Worm (Caenorhabditis elegans) whole organism, L3 larva: ENCODE results near the gene str-141.

Experiments used
- R02D3.7 ChIP-seq: fragments of 150-350 bp; optimal IDR thresholded peaks from 2 replicates; lab custom pipeline; 2014; ENCODE audit warnings: missing biosample characterization, missing genetic modification characterization
- ZK546.5 ChIP-seq: sonication (generic microtip); optimal IDR thresholded peaks from 2 replicates; lab custom pipeline; 2017; ENCODE audit warnings: missing biosample characterization, missing genetic modification characterization
- aly-2 ChIP-seq: fragments of 150-350 bp; optimal IDR thresholded peaks from 2 replicates; lab custom pipeline; 2014; ENCODE audit warnings: missing biosample characterization, missing genetic modification characterization
- ama-1 ChIP-seq: fragments of 150-350 bp; optimal IDR thresholded peaks from 2 replicates; lab custom pipeline; 2018
- ceh-16 ChIP-seq: sonication (generic microtip); optimal IDR thresholded peaks from 2 replicates; lab custom pipeline; 2017; ENCODE audit warnings: missing biosample characterization, missing genetic modification characterization
- ceh-28 ChIP-seq: fragments of 150-350 bp; optimal IDR thresholded peaks from 2 replicates; lab custom pipeline; 2014; ENCODE audit warnings: missing biosample characterization, missing genetic modification reagents, missing genetic modification characterization
- ceh-82 ChIP-seq: fragments of 150-350 bp; optimal IDR thresholded peaks from 2 replicates; lab custom pipeline; 2014; ENCODE audit warnings: missing biosample characterization, missing genetic modification characterization
- ceh-9 ChIP-seq: sonication (generic microtip); optimal IDR thresholded peaks from 2 replicates; lab custom pipeline; 2018; ENCODE audit warnings: missing biosample characterization, missing genetic modification characterization
- daf-12 ChIP-seq: fragments of 150-350 bp; optimal IDR thresholded peaks from 2 replicates; lab custom pipeline; 2014; ENCODE audit warnings: missing biosample characterization, missing genetic modification reagents, missing genetic modification characterization
- egl-27 ChIP-seq: sonication (generic microtip); optimal IDR thresholded peaks from 4 replicates; lab custom pipeline; 2017; ENCODE audit warnings: missing biosample characterization, missing genetic modification reagents, missing genetic modification characterization
- egl-5 ChIP-seq: fragments of 150-350 bp; optimal IDR thresholded peaks from 2 replicates; lab custom pipeline; 2017; ENCODE audit warnings: missing biosample characterization, missing genetic modification reagents, missing genetic modification characterization, inconsistent platforms
- elt-1 ChIP-seq: fragments of 150-350 bp; optimal IDR thresholded peaks from 2 replicates; lab custom pipeline; 2014; ENCODE audit warnings: missing biosample characterization, missing genetic modification characterization
- elt-2 ChIP-seq: sonication (generic microtip); optimal IDR thresholded peaks from 2 replicates; lab custom pipeline; 2016; ENCODE audit warnings: missing genetic modification reagents, mild to moderate bottlenecking, missing genetic modification characterization, missing compliant biosample characterization
- elt-3 ChIP-seq, 3 experiments: fragments of 150-350 bp in 1 of 3; sonication (generic microtip) in 2 of 3; optimal IDR thresholded peaks; 2 replicates in 2 of 3; 4 replicates in 1 of 3; lab custom pipeline; 2014 to 2017; ENCODE audit warnings: missing biosample characterization in 3 of 3, missing genetic modification characterization in 3 of 3
- eor-1 ChIP-seq, 2 experiments: fragments of 150-350 bp; optimal IDR thresholded peaks; 2 replicates each; lab custom pipeline; 2014 to 2018; ENCODE audit warnings: missing biosample characterization in 2 of 2, missing genetic modification characterization in 2 of 2
- fkh-2 ChIP-seq: fragments of 150-350 bp; optimal IDR thresholded peaks from 2 replicates; lab custom pipeline; 2014; ENCODE audit warnings: missing biosample characterization, missing genetic modification reagents, missing genetic modification characterization
- fos-1 ChIP-seq: fragments of 150-350 bp; optimal IDR thresholded peaks from 2 replicates; lab custom pipeline; 2014; ENCODE audit warnings: missing biosample characterization, missing genetic modification characterization
- jun-1 ChIP-seq: fragments of 150-350 bp; optimal IDR thresholded peaks from 2 replicates; lab custom pipeline; 2014; ENCODE audit warnings: missing biosample characterization, missing genetic modification reagents, missing genetic modification characterization
- lin-15B ChIP-seq: fragments of 150-350 bp; optimal IDR thresholded peaks from 2 replicates; lab custom pipeline; 2014; ENCODE audit warnings: missing biosample characterization, missing genetic modification characterization
- lin-39 ChIP-seq: fragments of 150-350 bp; optimal IDR thresholded peaks from 2 replicates; lab custom pipeline; 2018; ENCODE audit warnings: missing biosample characterization, missing genetic modification reagents, missing genetic modification characterization
- lsy-12 ChIP-seq: sonication (generic microtip); optimal IDR thresholded peaks from 2 replicates; lab custom pipeline; 2016; ENCODE audit warnings: mild to moderate bottlenecking, missing genetic modification characterization, missing compliant biosample characterization
- mdl-1 ChIP-seq: fragments of 150-350 bp; optimal IDR thresholded peaks from 2 replicates; lab custom pipeline; 2014; ENCODE audit warnings: missing biosample characterization, missing genetic modification characterization
- mml-1 ChIP-seq: fragments of 150-350 bp; sonication (generic microtip); optimal IDR thresholded peaks from 3 replicates; lab custom pipeline; 2014; ENCODE audit warnings: missing biosample characterization, missing genetic modification characterization
- nfya-1 ChIP-seq: sonication (generic microtip); optimal IDR thresholded peaks from 2 replicates; lab custom pipeline; 2017; ENCODE audit warnings: missing genetic modification characterization, mild to moderate bottlenecking, missing compliant biosample characterization, antibody characterized with exemption, moderate library complexity; ENCODE audit not compliant: insufficient read depth
- nhr-11 ChIP-seq: fragments of 150-350 bp; optimal IDR thresholded peaks from 2 replicates; lab custom pipeline; 2014; ENCODE audit warnings: missing biosample characterization, missing genetic modification characterization
- nhr-12 ChIP-seq: fragments of 150-350 bp; optimal IDR thresholded peaks from 2 replicates; lab custom pipeline; 2014; ENCODE audit warnings: missing biosample characterization, missing genetic modification characterization
- nhr-23 ChIP-seq: fragments of 150-350 bp; optimal IDR thresholded peaks from 2 replicates; lab custom pipeline; 2014; ENCODE audit warnings: missing biosample characterization, missing genetic modification reagents, missing genetic modification characterization
- nhr-237 ChIP-seq: fragments of 150-350 bp; optimal IDR thresholded peaks from 2 replicates; lab custom pipeline; 2014; ENCODE audit warnings: missing biosample characterization, missing genetic modification characterization
- nhr-25 ChIP-seq: sonication (generic microtip); optimal IDR thresholded peaks from 2 replicates; lab custom pipeline; 2017; ENCODE audit warnings: missing biosample characterization, missing genetic modification characterization
- nhr-28 ChIP-seq: fragments of 150-350 bp; optimal IDR thresholded peaks from 2 replicates; lab custom pipeline; 2014; ENCODE audit warnings: missing biosample characterization, missing genetic modification characterization
- nhr-43 ChIP-seq: sonication (generic microtip); optimal IDR thresholded peaks from 2 replicates; lab custom pipeline; 2016; ENCODE audit warnings: mild to moderate bottlenecking, missing genetic modification characterization, missing compliant biosample characterization; ENCODE audit not compliant: poor library complexity, severe bottlenecking
- nhr-67 ChIP-seq: fragments of 150-350 bp; optimal IDR thresholded peaks from 2 replicates; lab custom pipeline; 2014; ENCODE audit warnings: missing biosample characterization, missing genetic modification characterization
- nhr-76 ChIP-seq: fragments of 150-350 bp; sonication (generic microtip); optimal IDR thresholded peaks from 5 replicates; lab custom pipeline; 2014; ENCODE audit warnings: missing biosample characterization, missing genetic modification characterization
- nhr-77 ChIP-seq: fragments of 150-350 bp; optimal IDR thresholded peaks from 2 replicates; lab custom pipeline; 2014; ENCODE audit warnings: missing biosample characterization, missing genetic modification characterization
- pha-4 ChIP-seq: fragments of 150-350 bp; optimal IDR thresholded peaks from 2 replicates; lab custom pipeline; 2014; ENCODE audit warnings: missing biosample characterization, missing genetic modification reagents, missing genetic modification characterization
- pqm-1 ChIP-seq: fragments of 150-350 bp; optimal IDR thresholded peaks from 2 replicates; lab custom pipeline; 2017; ENCODE audit warnings: missing biosample characterization, missing genetic modification characterization, inconsistent platforms
- sea-2 ChIP-seq: fragments of 150-350 bp; sonication (generic microtip); optimal IDR thresholded peaks from 4 replicates; lab custom pipeline; 2014; ENCODE audit warnings: missing biosample characterization, missing genetic modification reagents, missing genetic modification characterization
- skn-1 ChIP-seq: fragments of 150-350 bp; optimal IDR thresholded peaks from 2 replicates; lab custom pipeline; 2014; ENCODE audit warnings: missing biosample characterization, missing genetic modification characterization
- snpc-4 ChIP-seq: fragments of 150-350 bp; optimal IDR thresholded peaks from 2 replicates; lab custom pipeline; 2014; ENCODE audit warnings: missing biosample characterization, missing genetic modification characterization
- tbx-2 ChIP-seq: sonication (generic microtip); optimal IDR thresholded peaks from 2 replicates; lab custom pipeline; 2016; ENCODE audit warnings: mild to moderate bottlenecking, missing genetic modification characterization, missing compliant biosample characterization
- unc-39 ChIP-seq: sonication (generic microtip); optimal IDR thresholded peaks from 4 replicates; lab custom pipeline; 2017; ENCODE audit warnings: missing biosample characterization, missing genetic modification characterization
- unc-62 ChIP-seq: fragments of 150-350 bp; sonication (generic microtip); optimal IDR thresholded peaks from 4 replicates; lab custom pipeline; 2014; ENCODE audit warnings: missing biosample characterization, missing genetic modification reagents, missing genetic modification characterization
- zag-1 ChIP-seq: fragments of 150-350 bp; optimal IDR thresholded peaks from 2 replicates; lab custom pipeline; 2014; ENCODE audit warnings: missing biosample characterization, missing genetic modification characterization
- ztf-11 ChIP-seq: fragments of 150-350 bp; optimal IDR thresholded peaks from 2 replicates; lab custom pipeline; 2014; ENCODE audit warnings: missing biosample characterization, missing genetic modification characterization
- ztf-4 ChIP-seq: fragments of 150-350 bp; optimal IDR thresholded peaks from 2 replicates; lab custom pipeline; 2014; ENCODE audit warnings: missing biosample characterization, missing genetic modification characterization

str-141 gene

ce11 chrV:11321719-11322118 is 1.9 kb downstream of the str-141 start, which contains the start of gene F47G9.4:
TSS of gene F47G9.4 (minus strand) at chrV:11321816.
- TF ChIP-seq elt-2 (tag; lab: Kevin White, UChicago) (peak; percentile 8), ceh-9 (tag; lab: Kevin White, UChicago) (no peak), nfya-1 (no peak), pha-4 (tag; lab: Kevin White, UChicago) (peak; percentile 94)

DNA sequence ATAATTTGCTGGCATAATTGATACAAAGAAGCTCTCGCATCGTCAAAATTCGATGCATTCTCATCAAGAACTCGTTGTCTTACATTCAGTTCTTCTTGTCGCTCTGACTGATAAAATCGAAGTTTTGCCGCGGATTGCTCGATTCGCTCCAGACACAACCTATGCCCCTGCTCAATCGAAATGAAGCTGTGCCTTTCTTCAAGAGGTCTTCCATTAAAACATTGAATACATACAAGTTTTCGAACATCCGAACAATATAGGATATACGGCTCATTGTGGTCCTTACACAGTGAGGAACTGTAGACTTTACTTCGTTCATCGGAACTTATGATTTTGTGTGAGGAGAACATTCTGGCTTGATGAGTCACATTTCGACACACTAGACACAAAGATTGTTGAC is 2.8 kb downstream of the str-141 start:
- TF ChIP-seq nhr-11 = no peak

DNA sequence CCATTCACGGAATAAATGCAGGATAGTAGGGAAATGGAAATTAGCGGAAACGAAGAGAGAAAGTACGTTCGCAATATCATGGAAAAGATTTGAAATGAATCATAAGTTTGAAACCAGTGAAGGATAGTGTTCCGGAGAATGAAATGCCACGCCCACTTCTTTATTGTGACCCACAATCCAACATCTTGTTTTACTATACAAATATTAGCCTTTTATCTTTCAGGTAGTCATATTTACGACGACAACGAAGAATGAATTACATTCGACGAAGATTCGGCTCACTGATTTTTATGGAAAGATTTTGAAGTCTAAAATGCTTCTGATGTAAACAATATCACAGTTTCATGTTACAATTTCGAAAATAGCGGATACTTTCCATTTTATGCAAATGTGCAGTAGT is 6.8 kb downstream of the str-141 start, which contains the start of gene cutl-18:
TSS of gene cutl-18 (minus strand) at position 101 of the 400 bp plus-strand sequence.
- no peak for TF ChIP-seq nhr-43 (tag; lab: Kevin White, UChicago)
- no peak for TF ChIP-seq lin-15B
- TF ChIP-seq mdl-1 (tag; lab: Kevin White, UChicago) = no peak
- no peak for TF ChIP-seq pqm-1 (tag; lab: Kevin White, UChicago)
- TF ChIP-seq aly-2 (tag; lab: Kevin White, UChicago) = no peak
- TF ChIP-seq lin-39 (tag; lab: Kevin White, UChicago) = no peak

- TF ChIP-seq egl-27 (tag; lab: Kevin White, UChicago) = peak; percentile 55
- no peak for TF ChIP-seq unc-39
- TF ChIP-seq fkh-2 (tag; lab: Kevin White, UChicago) = no peak
- TF ChIP-seq daf-12 = no peak
- peak; percentile 81 for TF ChIP-seq nhr-25 (tag; lab: Kevin White, UChicago)
- TF ChIP-seq ceh-28 (tag; lab: Kevin White, UChicago) = no peak
- TF ChIP-seq fos-1 (tag; lab: Kevin White, UChicago) = peak; percentile 74
- TF ChIP-seq zag-1 (tag; lab: Kevin White, UChicago) = no peak
- TF ChIP-seq elt-2 (tag; lab: Kevin White, UChicago) = peak; percentile 77
- TF ChIP-seq tbx-2 (tag; lab: Kevin White, UChicago) = peak; percentile 74
- TF ChIP-seq ama-1 = no peak
- TF ChIP-seq ztf-11 (tag; lab: Kevin White, UChicago) = peak; percentile 52
- TF ChIP-seq nfya-1 = peak; percentile 53
- peak; percentile 67 for TF ChIP-seq egl-5 (tag; lab: Kevin White, UChicago)
- TF ChIP-seq nhr-11 = no peak
- TF ChIP-seq ceh-16 = no peak
- peak; percentile 41 for TF ChIP-seq elt-1
- no peak for TF ChIP-seq nhr-76 (tag; lab: Kevin White, UChicago)
- no peak for TF ChIP-seq ceh-9 (tag; lab: Kevin White, UChicago)
- TF ChIP-seq ZK546.5 (tag; lab: Kevin White, UChicago) = no peak
- no peak for TF ChIP-seq eor-1 (tag; optimal IDR thresholded peaks at IDR 0.05; lab: Kevin White, UChicago)
- peak; percentile 75 for TF ChIP-seq unc-62 (GFP tag; lab: Kevin White, UChicago)
- TF ChIP-seq snpc-4 (tag; lab: Kevin White, UChicago) = peak; percentile 40
- TF ChIP-seq ztf-4 (tag; lab: Kevin White, UChicago) = peak; percentile 18
- peak; percentile 39 for TF ChIP-seq pqm-1 (tag; lab: Kevin White, UChicago)
- peak in 1 of 3 experiments; percentile 64 for TF ChIP-seq elt-3 (tag; optimal IDR thresholded peaks at IDR 0.05; lab: Kevin White, UChicago)
- TF ChIP-seq R02D3.7 (tag; lab: Kevin White, UChicago) = peak; percentile 36
- TF ChIP-seq lin-39 (tag; lab: Kevin White, UChicago) = peak; percentile 77
- no peak for TF ChIP-seq nhr-12 (tag; lab: Kevin White, UChicago)
- peak; percentile 95 for TF ChIP-seq ceh-82
- TF ChIP-seq lin-15B = peak; percentile 24
- no peak for TF ChIP-seq nhr-77 (tag; lab: Kevin White, UChicago)
- TF ChIP-seq sea-2 = no peak
- TF ChIP-seq lsy-12 = peak; percentile 80
- peak; percentile 76 for TF ChIP-seq nhr-23
- peak; percentile 88 for TF ChIP-seq pha-4 (tag; lab: Kevin White, UChicago)
- peak; percentile 60 for TF ChIP-seq skn-1 (tag; lab: Kevin White, UChicago)
- peak; percentile 55 for TF ChIP-seq jun-1 (tag; lab: Kevin White, UChicago)
- peak; percentile 57 for TF ChIP-seq mml-1 (tag; lab: Kevin White, UChicago)
- TF ChIP-seq aly-2 (tag; lab: Kevin White, UChicago) = no peak
- TF ChIP-seq nhr-237 (tag; lab: Kevin White, UChicago) = no peak
- no peak for TF ChIP-seq nhr-28 (tag; lab: Kevin White, UChicago)
- no peak for TF ChIP-seq nhr-67 (tag; lab: Kevin White, UChicago)
Measured at ce11 chrV:11314025-11314880, 9.4 kb downstream of the str-141 start.
